Fruit fly (Drosophila melanogaster): ENCODE data around the gene Dhrs4.

DNA sequence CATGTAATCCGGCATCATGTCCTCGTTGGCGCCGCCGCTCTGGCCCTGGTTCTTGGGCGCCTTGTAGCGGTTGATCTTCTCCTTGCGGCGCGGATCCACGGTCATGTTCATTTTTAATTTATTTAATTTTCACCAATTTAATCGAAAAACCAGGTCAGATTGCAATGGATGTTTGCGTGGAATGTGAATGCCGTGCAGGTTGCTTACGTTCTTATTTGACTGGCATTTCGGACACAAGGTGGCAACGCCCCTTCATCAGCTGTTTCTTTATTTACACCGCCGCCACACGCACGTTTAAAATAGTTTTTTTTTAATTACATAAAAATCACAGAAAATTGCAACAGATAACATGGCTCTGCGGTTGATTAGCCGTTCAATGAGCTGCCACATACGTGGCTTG, 5.3 kb downstream of the Dhrs4 start, which contains the start of the genes CG10674 and CG4611:
- TF ChIP-seq CG6276 (GFP tag; optimal IDR thresholded peaks at IDR 0.05) (no peak), Met (GFP tag; optimal IDR thresholded peaks at IDR 0.05) (no peak), CG11294 (GFP tag; IDR thresholded peaks at IDR 0.05) (no peak), CG10631 (GFP tag; optimal IDR thresholded peaks at IDR 0.05) (no peak), CG6163 (GFP tag; IDR thresholded peaks at IDR 0.05) (no peak), CG16779 (tag; optimal IDR thresholded peaks at IDR 0.05) (no peak), cyc (GFP tag; optimal IDR thresholded peaks at IDR 0.05) (no peak), CG7368 (GFP tag; optimal IDR thresholded peaks at IDR 0.05) (no peak), Hr4 (GFP tag; optimal IDR thresholded peaks at IDR 0.05) (no peak), eg (GFP tag; IDR thresholded peaks at IDR 0.05) (no peak), CG31627 (GFP tag; optimal IDR thresholded peaks at IDR 0.05) (no peak), Lpt (GFP tag; optimal IDR thresholded peaks at IDR 0.05) (no peak), ss (GFP tag; optimal IDR thresholded peaks at IDR 0.05) (no peak), Sox102F (GFP tag; optimal IDR thresholded peaks at IDR 0.05) (no peak)

All from whole organism, prepupa.